Worm (Caenorhabditis elegans) whole organism, L3 larva: Measurements from ENCODE around the gene F23D12.3.

Experiments
- R02D3.7 ChIP-seq: fragments of 150-350 bp; optimal IDR thresholded peaks from 2 replicates; lab custom pipeline; 2014; ENCODE audit warnings: missing biosample characterization, missing genetic modification characterization
- ZK546.5 ChIP-seq: sonication (generic microtip); optimal IDR thresholded peaks from 2 replicates; lab custom pipeline; 2017; ENCODE audit warnings: missing biosample characterization, missing genetic modification characterization
- aly-2 ChIP-seq: fragments of 150-350 bp; optimal IDR thresholded peaks from 2 replicates; lab custom pipeline; 2014; ENCODE audit warnings: missing biosample characterization, missing genetic modification characterization
- ama-1 ChIP-seq: fragments of 150-350 bp; optimal IDR thresholded peaks from 2 replicates; lab custom pipeline; 2018
- ceh-16 ChIP-seq: sonication (generic microtip); optimal IDR thresholded peaks from 2 replicates; lab custom pipeline; 2017; ENCODE audit warnings: missing biosample characterization, missing genetic modification characterization
- ceh-28 ChIP-seq: fragments of 150-350 bp; optimal IDR thresholded peaks from 2 replicates; lab custom pipeline; 2014; ENCODE audit warnings: missing biosample characterization, missing genetic modification reagents, missing genetic modification characterization
- ceh-82 ChIP-seq: fragments of 150-350 bp; optimal IDR thresholded peaks from 2 replicates; lab custom pipeline; 2014; ENCODE audit warnings: missing biosample characterization, missing genetic modification characterization
- ceh-9 ChIP-seq: sonication (generic microtip); optimal IDR thresholded peaks from 2 replicates; lab custom pipeline; 2018; ENCODE audit warnings: missing biosample characterization, missing genetic modification characterization
- daf-12 ChIP-seq: fragments of 150-350 bp; optimal IDR thresholded peaks from 2 replicates; lab custom pipeline; 2014; ENCODE audit warnings: missing biosample characterization, missing genetic modification reagents, missing genetic modification characterization
- egl-27 ChIP-seq: sonication (generic microtip); optimal IDR thresholded peaks from 4 replicates; lab custom pipeline; 2017; ENCODE audit warnings: missing biosample characterization, missing genetic modification reagents, missing genetic modification characterization
- egl-5 ChIP-seq: fragments of 150-350 bp; optimal IDR thresholded peaks from 2 replicates; lab custom pipeline; 2017; ENCODE audit warnings: missing biosample characterization, missing genetic modification reagents, missing genetic modification characterization, inconsistent platforms
- elt-1 ChIP-seq: fragments of 150-350 bp; optimal IDR thresholded peaks from 2 replicates; lab custom pipeline; 2014; ENCODE audit warnings: missing biosample characterization, missing genetic modification characterization
- elt-2 ChIP-seq: sonication (generic microtip); optimal IDR thresholded peaks from 2 replicates; lab custom pipeline; 2016; ENCODE audit warnings: missing genetic modification reagents, mild to moderate bottlenecking, missing genetic modification characterization, missing compliant biosample characterization
- elt-3 ChIP-seq, 3 experiments: fragments of 150-350 bp in 1 of 3; sonication (generic microtip) in 2 of 3; optimal IDR thresholded peaks; 2 replicates in 2 of 3; 4 replicates in 1 of 3; lab custom pipeline; 2014 to 2017; ENCODE audit warnings: missing biosample characterization in 3 of 3, missing genetic modification characterization in 3 of 3
- eor-1 ChIP-seq, 2 experiments: fragments of 150-350 bp; optimal IDR thresholded peaks; 2 replicates each; lab custom pipeline; 2014 to 2018; ENCODE audit warnings: missing biosample characterization in 2 of 2, missing genetic modification characterization in 2 of 2
- fkh-10 ChIP-seq: sonication (generic microtip); optimal IDR thresholded peaks from 2 replicates; lab custom pipeline; 2017; ENCODE audit warnings: missing biosample characterization, missing genetic modification reagents, missing genetic modification characterization
- fkh-2 ChIP-seq: fragments of 150-350 bp; optimal IDR thresholded peaks from 2 replicates; lab custom pipeline; 2014; ENCODE audit warnings: missing biosample characterization, missing genetic modification reagents, missing genetic modification characterization
- fos-1 ChIP-seq: fragments of 150-350 bp; optimal IDR thresholded peaks from 2 replicates; lab custom pipeline; 2014; ENCODE audit warnings: missing biosample characterization, missing genetic modification characterization
- hmg-11 ChIP-seq: sonication (generic microtip); optimal IDR thresholded peaks from 2 replicates; lab custom pipeline; 2016; ENCODE audit warnings: missing genetic modification characterization, missing compliant biosample characterization
- jun-1 ChIP-seq: fragments of 150-350 bp; optimal IDR thresholded peaks from 2 replicates; lab custom pipeline; 2014; ENCODE audit warnings: missing biosample characterization, missing genetic modification reagents, missing genetic modification characterization
- lin-15B ChIP-seq: fragments of 150-350 bp; optimal IDR thresholded peaks from 2 replicates; lab custom pipeline; 2014; ENCODE audit warnings: missing biosample characterization, missing genetic modification characterization
- lin-39 ChIP-seq: fragments of 150-350 bp; optimal IDR thresholded peaks from 2 replicates; lab custom pipeline; 2018; ENCODE audit warnings: missing biosample characterization, missing genetic modification reagents, missing genetic modification characterization
- lsy-12 ChIP-seq: sonication (generic microtip); optimal IDR thresholded peaks from 2 replicates; lab custom pipeline; 2016; ENCODE audit warnings: mild to moderate bottlenecking, missing genetic modification characterization, missing compliant biosample characterization
- mdl-1 ChIP-seq: fragments of 150-350 bp; optimal IDR thresholded peaks from 2 replicates; lab custom pipeline; 2014; ENCODE audit warnings: missing biosample characterization, missing genetic modification characterization
- mml-1 ChIP-seq: fragments of 150-350 bp; sonication (generic microtip); optimal IDR thresholded peaks from 3 replicates; lab custom pipeline; 2014; ENCODE audit warnings: missing biosample characterization, missing genetic modification characterization
- nfya-1 ChIP-seq: sonication (generic microtip); optimal IDR thresholded peaks from 2 replicates; lab custom pipeline; 2017; ENCODE audit warnings: missing genetic modification characterization, mild to moderate bottlenecking, missing compliant biosample characterization, antibody characterized with exemption, moderate library complexity; ENCODE audit not compliant: insufficient read depth
- nhr-11 ChIP-seq: fragments of 150-350 bp; optimal IDR thresholded peaks from 2 replicates; lab custom pipeline; 2014; ENCODE audit warnings: missing biosample characterization, missing genetic modification characterization
- nhr-12 ChIP-seq: fragments of 150-350 bp; optimal IDR thresholded peaks from 2 replicates; lab custom pipeline; 2014; ENCODE audit warnings: missing biosample characterization, missing genetic modification characterization
- nhr-23 ChIP-seq: fragments of 150-350 bp; optimal IDR thresholded peaks from 2 replicates; lab custom pipeline; 2014; ENCODE audit warnings: missing biosample characterization, missing genetic modification reagents, missing genetic modification characterization
- nhr-237 ChIP-seq: fragments of 150-350 bp; optimal IDR thresholded peaks from 2 replicates; lab custom pipeline; 2014; ENCODE audit warnings: missing biosample characterization, missing genetic modification characterization
- nhr-25 ChIP-seq: sonication (generic microtip); optimal IDR thresholded peaks from 2 replicates; lab custom pipeline; 2017; ENCODE audit warnings: missing biosample characterization, missing genetic modification characterization
- nhr-28 ChIP-seq: fragments of 150-350 bp; optimal IDR thresholded peaks from 2 replicates; lab custom pipeline; 2014; ENCODE audit warnings: missing biosample characterization, missing genetic modification characterization
- nhr-43 ChIP-seq: sonication (generic microtip); optimal IDR thresholded peaks from 2 replicates; lab custom pipeline; 2016; ENCODE audit warnings: mild to moderate bottlenecking, missing genetic modification characterization, missing compliant biosample characterization; ENCODE audit not compliant: poor library complexity, severe bottlenecking
- nhr-67 ChIP-seq: fragments of 150-350 bp; optimal IDR thresholded peaks from 2 replicates; lab custom pipeline; 2014; ENCODE audit warnings: missing biosample characterization, missing genetic modification characterization
- nhr-76 ChIP-seq: fragments of 150-350 bp; sonication (generic microtip); optimal IDR thresholded peaks from 5 replicates; lab custom pipeline; 2014; ENCODE audit warnings: missing biosample characterization, missing genetic modification characterization
- nhr-77 ChIP-seq: fragments of 150-350 bp; optimal IDR thresholded peaks from 2 replicates; lab custom pipeline; 2014; ENCODE audit warnings: missing biosample characterization, missing genetic modification characterization
- pha-4 ChIP-seq: fragments of 150-350 bp; optimal IDR thresholded peaks from 2 replicates; lab custom pipeline; 2014; ENCODE audit warnings: missing biosample characterization, missing genetic modification reagents, missing genetic modification characterization
- pqm-1 ChIP-seq: fragments of 150-350 bp; optimal IDR thresholded peaks from 2 replicates; lab custom pipeline; 2017; ENCODE audit warnings: missing biosample characterization, missing genetic modification characterization, inconsistent platforms
- sea-2 ChIP-seq: fragments of 150-350 bp; sonication (generic microtip); optimal IDR thresholded peaks from 4 replicates; lab custom pipeline; 2014; ENCODE audit warnings: missing biosample characterization, missing genetic modification reagents, missing genetic modification characterization
- skn-1 ChIP-seq: fragments of 150-350 bp; optimal IDR thresholded peaks from 2 replicates; lab custom pipeline; 2014; ENCODE audit warnings: missing biosample characterization, missing genetic modification characterization
- snpc-4 ChIP-seq: fragments of 150-350 bp; optimal IDR thresholded peaks from 2 replicates; lab custom pipeline; 2014; ENCODE audit warnings: missing biosample characterization, missing genetic modification characterization
- tbx-2 ChIP-seq: sonication (generic microtip); optimal IDR thresholded peaks from 2 replicates; lab custom pipeline; 2016; ENCODE audit warnings: mild to moderate bottlenecking, missing genetic modification characterization, missing compliant biosample characterization
- unc-39 ChIP-seq: sonication (generic microtip); optimal IDR thresholded peaks from 4 replicates; lab custom pipeline; 2017; ENCODE audit warnings: missing biosample characterization, missing genetic modification characterization
- unc-62 ChIP-seq: fragments of 150-350 bp; sonication (generic microtip); optimal IDR thresholded peaks from 4 replicates; lab custom pipeline; 2014; ENCODE audit warnings: missing biosample characterization, missing genetic modification reagents, missing genetic modification characterization
- zag-1 ChIP-seq: fragments of 150-350 bp; optimal IDR thresholded peaks from 2 replicates; lab custom pipeline; 2014; ENCODE audit warnings: missing biosample characterization, missing genetic modification characterization
- ztf-11 ChIP-seq: fragments of 150-350 bp; optimal IDR thresholded peaks from 2 replicates; lab custom pipeline; 2014; ENCODE audit warnings: missing biosample characterization, missing genetic modification characterization
- ztf-4 ChIP-seq: fragments of 150-350 bp; optimal IDR thresholded peaks from 2 replicates; lab custom pipeline; 2014; ENCODE audit warnings: missing biosample characterization, missing genetic modification characterization

Gene F23D12.3

DNA sequence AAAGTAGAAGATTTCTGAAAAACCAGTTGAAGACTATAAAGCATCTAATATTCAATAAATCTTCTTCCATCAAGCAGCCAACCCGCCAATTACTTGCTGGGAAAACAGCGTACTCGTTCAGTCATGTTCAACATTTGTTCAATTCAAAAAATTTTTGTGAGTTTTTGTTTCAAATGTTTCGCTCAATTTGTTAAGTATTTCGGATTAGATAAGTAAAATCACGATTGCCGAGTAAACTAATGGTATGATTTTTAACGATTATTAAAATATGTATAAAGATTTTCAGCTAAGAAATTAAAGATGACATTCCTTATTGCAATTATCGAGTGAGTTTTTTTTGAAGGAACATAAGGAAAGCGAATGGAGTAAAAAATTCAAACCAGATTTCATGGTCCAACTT is 28.3 kb downstream of the F23D12.3 start, which contains the start of gene M163.10:
Gene M163.10 (plus strand): TSS at position 301 of the 400 bp plus-strand sequence.
- TF ChIP-seq skn-1 (tag; lab: Kevin White, UChicago) (no peak), lin-39 (tag; lab: Kevin White, UChicago) (no peak), nhr-11 (tag; lab: Kevin White, UChicago) (no peak)

- TF ChIP-seq nhr-77 (no peak), fkh-2 (tag; lab: Kevin White, UChicago) (no peak), hmg-11 (tag; lab: Kevin White, UChicago) (no peak), snpc-4 (tag; lab: Kevin White, UChicago) (no peak), tbx-2 (tag; lab: Kevin White, UChicago) (no peak), fkh-10 (GFP tag; lab: Kevin White, UChicago) (no peak), lin-15B (tag; lab: Kevin White, UChicago) (no peak), nhr-28 (no peak), ceh-82 (tag; lab: Kevin White, UChicago) (no peak), unc-62 (no peak), nhr-43 (no peak), egl-5 (tag; lab: Kevin White, UChicago) (no peak), nhr-237 (tag; lab: Kevin White, UChicago) (no peak), ceh-28 (no peak), nhr-25 (no peak), ztf-4 (no peak)
Measured at ce11 chrX:14473740-14474139, 31.3 kb downstream of the F23D12.3 start, which contains the start of gene M163.5. Gene M163.5 (plus strand): TSS chrX:14474040.

ce11 chrX:14476625-14477257 is 34.3 kb downstream of the F23D12.3 start:
- peak; percentile 69 for TF ChIP-seq nhr-23 (tag; lab: Kevin White, UChicago)
- TF ChIP-seq elt-2: peak; percentile 38
- TF ChIP-seq zag-1 (tag; lab: Kevin White, UChicago): no peak
- no peak for TF ChIP-seq daf-12 (tag; lab: Kevin White, UChicago)
- peak; percentile 68 for TF ChIP-seq tbx-2 (tag; lab: Kevin White, UChicago)
- TF ChIP-seq elt-1 (tag; lab: Kevin White, UChicago): no peak
- TF ChIP-seq fos-1: no peak
- TF ChIP-seq pqm-1 (tag; lab: Kevin White, UChicago): no peak
- no peak for TF ChIP-seq nhr-76 (tag; lab: Kevin White, UChicago)
- no peak for TF ChIP-seq mml-1
- no peak for TF ChIP-seq ztf-11 (tag; lab: Kevin White, UChicago)
- no peak for TF ChIP-seq nhr-11 (tag; lab: Kevin White, UChicago)
- TF ChIP-seq lin-15B (tag; lab: Kevin White, UChicago): no peak
- TF ChIP-seq sea-2 (GFP tag; lab: Kevin White, UChicago): no peak
- TF ChIP-seq nhr-28: no peak
- TF ChIP-seq snpc-4 (tag; lab: Kevin White, UChicago): peak; percentile 98
- TF ChIP-seq pha-4: no peak
- peak; percentile 22 for TF ChIP-seq nhr-25
- no peak for TF ChIP-seq nhr-12 (tag; lab: Kevin White, UChicago)
- TF ChIP-seq jun-1 (tag; lab: Kevin White, UChicago): peak; percentile 68
- TF ChIP-seq nhr-237 (tag; lab: Kevin White, UChicago): no peak
- no peak for TF ChIP-seq mdl-1 (tag; lab: Kevin White, UChicago)
- peak; percentile 0 for TF ChIP-seq ceh-28
- TF ChIP-seq lsy-12: peak; percentile 14
- TF ChIP-seq egl-5 (tag; lab: Kevin White, UChicago): no peak
- no peak for TF ChIP-seq unc-39 (tag; lab: Kevin White, UChicago)
- TF ChIP-seq ZK546.5 (tag; lab: Kevin White, UChicago): no peak
- TF ChIP-seq ama-1 (lab: Kevin White, UChicago): no peak
- no peak for TF ChIP-seq nfya-1 (tag; lab: Kevin White, UChicago)
- no peak for TF ChIP-seq R02D3.7 (tag; lab: Kevin White, UChicago)
- no peak for TF ChIP-seq hmg-11 (tag; lab: Kevin White, UChicago)
- no peak for TF ChIP-seq ceh-9 (tag; lab: Kevin White, UChicago)
- no peak for TF ChIP-seq ceh-16 (tag; lab: Kevin White, UChicago)
- no peak for TF ChIP-seq fkh-2 (tag; lab: Kevin White, UChicago)
- TF ChIP-seq nhr-77: no peak
- TF ChIP-seq unc-62: no peak
- TF ChIP-seq eor-1 (tag; optimal IDR thresholded peaks at IDR 0.05; lab: Kevin White, UChicago): no peak
- no peak for TF ChIP-seq lin-39 (tag; lab: Kevin White, UChicago)
- TF ChIP-seq ceh-82 (tag; lab: Kevin White, UChicago): no peak
- TF ChIP-seq skn-1 (tag; lab: Kevin White, UChicago): peak; percentile 73
- TF ChIP-seq egl-27: no peak
- no peak for TF ChIP-seq ztf-4
- no peak for TF ChIP-seq nhr-67 (tag; lab: Kevin White, UChicago)
- peak in 1 of 3 experiments; percentile 22 for TF ChIP-seq elt-3 (tag; optimal IDR thresholded peaks at IDR 0.05; lab: Kevin White, UChicago)
- no peak for TF ChIP-seq fkh-10 (GFP tag; lab: Kevin White, UChicago)
- no peak for TF ChIP-seq aly-2 (tag; lab: Kevin White, UChicago)
- TF ChIP-seq nhr-43: peak; percentile 82
